Fruit fly (Drosophila melanogaster) whole organism, embryonic: Measurements from ENCODE around the gene CG4066.

Experiments
- Adf1 ChIP-seq: fragments of 200-800 bp; sonication (Bioruptor generic); IDR thresholded peaks from 2 replicates; pipeline ENCODE4 v1.3.6; 2022; ENCODE audit warnings: missing biosample characterization, missing genetic modification characterization
- Atf-2 ChIP-seq: fragments of 200-800 bp; sonication (Bioruptor generic); optimal IDR thresholded peaks from 2 replicates; lab custom pipeline; 2016; ENCODE audit warnings: missing biosample characterization, missing genetic modification characterization
- Awh ChIP-seq: fragments of 200-800 bp; sonication (Bioruptor generic); IDR thresholded peaks from 2 replicates; pipeline ENCODE4, ENCODE4 v1.3.6; 2022; ENCODE audit warnings: missing biosample characterization, missing genetic modification characterization
- BtbVII ChIP-seq: fragments of 200-800 bp; sonication (Bioruptor generic); optimal IDR thresholded peaks from 3 replicates; lab custom pipeline; 2017; ENCODE audit warnings: missing biosample characterization, mild to moderate bottlenecking, missing genetic modification characterization
- C15 ChIP-seq: fragments of 200-800 bp; sonication (Bioruptor generic); IDR thresholded peaks from 3 replicates; pipeline ENCODE4 v1.3.6; 2022; ENCODE audit warnings: missing biosample characterization, missing genetic modification characterization
- CG10321 ChIP-seq: fragments of 200-800 bp; sonication (Bioruptor generic); IDR thresholded peaks from 2 replicates; pipeline ENCODE4 v1.3.6; 2022; ENCODE audit warnings: missing biosample characterization, missing genetic modification characterization
- CG12071 ChIP-seq: fragments of 200-800 bp; sonication (Bioruptor generic); optimal IDR thresholded peaks from 3 replicates; lab custom pipeline; 2018; ENCODE audit warnings: missing biosample characterization, mild to moderate bottlenecking, missing genetic modification characterization
- CG12219 ChIP-seq: fragments of 200-800 bp; sonication (Bioruptor generic); optimal IDR thresholded peaks from 3 replicates; lab custom pipeline; 2018; ENCODE audit warnings: missing biosample characterization, mild to moderate bottlenecking, missing genetic modification characterization
- CG12236 ChIP-seq: fragments of 200-800 bp; sonication (Bioruptor generic); optimal IDR thresholded peaks from 2 replicates; lab custom pipeline; 2016; ENCODE audit warnings: missing biosample characterization, missing genetic modification characterization
- CG16815 ChIP-seq: fragments of 200-800 bp; sonication (Bioruptor generic); optimal IDR thresholded peaks from 3 replicates; lab custom pipeline; 2017; ENCODE audit warnings: missing biosample characterization, mild to moderate bottlenecking, missing genetic modification characterization
- CG16863 ChIP-seq: fragments of 200-800 bp; sonication (Bioruptor generic); optimal IDR thresholded peaks from 3 replicates; lab custom pipeline; 2016; ENCODE audit warnings: missing biosample characterization, missing genetic modification characterization
- CG17328 ChIP-seq: fragments of 200-800 bp; sonication (Bioruptor generic); IDR thresholded peaks from 2 replicates; pipeline ENCODE4 v1.3.6; 2022; ENCODE audit warnings: missing biosample characterization, missing genetic modification characterization
- CG1792 ChIP-seq: fragments of 200-800 bp; sonication (Bioruptor generic); optimal IDR thresholded peaks from 2 replicates; lab custom pipeline; 2016; ENCODE audit warnings: missing biosample characterization, missing genetic modification characterization
- CG1832 ChIP-seq: fragments of 200-800 bp; sonication (Bioruptor generic); optimal IDR thresholded peaks from 2 replicates; lab custom pipeline; 2017; ENCODE audit warnings: missing biosample characterization, mild to moderate bottlenecking, missing genetic modification characterization, inconsistent platforms
- CG2199 ChIP-seq: fragments of 200-800 bp; sonication (Bioruptor generic); IDR thresholded peaks from 3 replicates; pipeline ENCODE4 v1.3.6; 2022; ENCODE audit warnings: missing biosample characterization, missing genetic modification characterization
- CG30431 ChIP-seq: fragments of 200-800 bp; sonication (Bioruptor generic); optimal IDR thresholded peaks from 2 replicates; lab custom pipeline; 2017; ENCODE audit warnings: missing biosample characterization, missing genetic modification characterization
- CG32532 ChIP-seq: fragments of 200-800 bp; sonication (Bioruptor generic); IDR thresholded peaks from 2 replicates; pipeline ENCODE4 v1.3.6; 2022; ENCODE audit warnings: missing biosample characterization, missing genetic modification characterization
- CG32767 ChIP-seq: fragments of 200-800 bp; sonication (Bioruptor generic); IDR thresholded peaks from 2 replicates; pipeline ENCODE4 v1.3.6; 2022; ENCODE audit warnings: missing biosample characterization, missing genetic modification characterization
- CG3407 ChIP-seq: fragments of 200-800 bp; sonication (Bioruptor generic); optimal IDR thresholded peaks from 2 replicates; lab custom pipeline; 2018; ENCODE audit warnings: missing biosample characterization, mild to moderate bottlenecking, missing genetic modification characterization
- CG34376 ChIP-seq: fragments of 200-800 bp; sonication (Bioruptor generic); optimal IDR thresholded peaks from 2 replicates; lab custom pipeline; 2018; ENCODE audit warnings: missing biosample characterization, mild to moderate bottlenecking, missing genetic modification characterization
- CG43689 ChIP-seq: fragments of 200-800 bp; sonication (Bioruptor generic); IDR thresholded peaks from 2 replicates; pipeline ENCODE4 v1.3.6; 2022; ENCODE audit warnings: missing biosample characterization, missing genetic modification characterization
- CG4707 ChIP-seq: fragments of 200-800 bp; sonication (Bioruptor generic); optimal IDR thresholded peaks from 2 replicates; lab custom pipeline; 2018; ENCODE audit warnings: missing biosample characterization, mild to moderate bottlenecking, missing genetic modification characterization, moderate library complexity
- CG4854 ChIP-seq: fragments of 200-800 bp; sonication (Bioruptor generic); optimal IDR thresholded peaks from 2 replicates; lab custom pipeline; 2016; ENCODE audit warnings: missing biosample characterization, missing genetic modification characterization, inconsistent platforms
- CG5180 ChIP-seq: fragments of 200-800 bp; sonication (Bioruptor generic); optimal IDR thresholded peaks from 3 replicates; lab custom pipeline; 2017; ENCODE audit warnings: missing biosample characterization, missing genetic modification characterization, mild to moderate bottlenecking, moderate library complexity, missing genetic modification reagents
- CG7928 ChIP-seq: fragments of 200-800 bp; sonication (Bioruptor generic); optimal IDR thresholded peaks from 2 replicates; lab custom pipeline; 2017; ENCODE audit warnings: missing biosample characterization, mild to moderate bottlenecking, missing genetic modification characterization
- CG8281 ChIP-seq: fragments of 200-800 bp; sonication (Bioruptor generic); optimal IDR thresholded peaks from 2 replicates; lab custom pipeline; 2018; ENCODE audit warnings: missing biosample characterization, mild to moderate bottlenecking, missing genetic modification characterization, moderate library complexity
- CG9215 ChIP-seq: fragments of 200-800 bp; sonication (Bioruptor generic); IDR thresholded peaks from 2 replicates; pipeline ENCODE4 v1.3.6; 2022; ENCODE audit warnings: missing biosample characterization, missing genetic modification characterization
- Deaf1 ChIP-seq: fragments of 200-800 bp; optimal IDR thresholded peaks from 3 replicates; lab custom pipeline; 2019; ENCODE audit warnings: missing biosample characterization, mild to moderate bottlenecking, missing genetic modification characterization, moderate library complexity
- Gsc ChIP-seq: fragments of 200-800 bp; sonication (Bioruptor generic); IDR thresholded peaks from 2 replicates; pipeline ENCODE4 v1.3.6; 2022; ENCODE audit warnings: missing biosample characterization, missing genetic modification characterization
- Mes4 ChIP-seq: fragments of 200-800 bp; sonication (Bioruptor generic); optimal IDR thresholded peaks from 2 replicates; lab custom pipeline; 2016; ENCODE audit warnings: missing biosample characterization, missing genetic modification characterization
- Nf-YB ChIP-seq: fragments of 200-800 bp; sonication (Bioruptor generic); optimal IDR thresholded peaks from 3 replicates; lab custom pipeline; 2019; ENCODE audit warnings: missing biosample characterization, mild to moderate bottlenecking, missing genetic modification characterization, moderate library complexity
- Nf-YC ChIP-seq: fragments of 200-800 bp; optimal IDR thresholded peaks from 3 replicates; lab custom pipeline; 2019; ENCODE audit warnings: missing biosample characterization, mild to moderate bottlenecking, missing genetic modification characterization, moderate library complexity
- Side ChIP-seq: fragments of 200-800 bp; sonication (Bioruptor generic); optimal IDR thresholded peaks from 2 replicates; lab custom pipeline; 2016; ENCODE audit warnings: missing biosample characterization, missing genetic modification characterization
- Sin3A ChIP-seq: fragments of >200 bp; optimal IDR thresholded peaks from 2 replicates; lab custom pipeline; 2018
- Stat92E ChIP-seq, 3 experiments: fragments of >200 bp in 2 of 3; fragments of 200-800 bp in 1 of 3; sonication (Bioruptor generic) in 1 of 3; optimal IDR thresholded peaks; 2 replicates each; lab custom pipeline; 2017 to 2019; ENCODE audit warnings: missing biosample characterization in 3 of 3, missing genetic modification characterization in 3 of 3, mild to moderate bottlenecking in 1 of 3, moderate library complexity in 1 of 3
- TFAM ChIP-seq: fragments of 200-800 bp; sonication (Bioruptor generic); optimal IDR thresholded peaks from 2 replicates; lab custom pipeline; 2017; ENCODE audit warnings: missing biosample characterization, missing genetic modification characterization, inconsistent platforms
- Taf1 ChIP-seq: fragments of 200-800 bp; sonication (Bioruptor generic); IDR thresholded peaks from 2 replicates; pipeline ENCODE4 v1.3.6; 2022; ENCODE audit warnings: missing biosample characterization, missing genetic modification characterization
- Trl ChIP-seq, 3 experiments: fragments of >200 bp in 2 of 3; fragments of 200-800 bp in 1 of 3; sonication (Bioruptor generic) in 1 of 3; optimal IDR thresholded peaks; 2 replicates in 1 of 3; 3 replicates in 2 of 3; lab custom pipeline; 2016 to 2017; ENCODE audit warnings: missing biosample characterization in 1 of 3, missing genetic modification characterization in 1 of 3
- bcd ChIP-seq: fragments of 200-800 bp; sonication (Bioruptor generic); optimal IDR thresholded peaks from 2 replicates; lab custom pipeline; 2017; ENCODE audit warnings: missing biosample characterization, mild to moderate bottlenecking, missing genetic modification characterization
- croc ChIP-seq: fragments of 200-800 bp; sonication (Bioruptor generic); conservative IDR thresholded peaks from 3 replicates; pipeline ENCODE4 v1.3.6; 2022; ENCODE audit warnings: missing biosample characterization, missing genetic modification characterization
- crol ChIP-seq: fragments of 200-800 bp; sonication (Bioruptor generic); IDR thresholded peaks from 2 replicates; pipeline ENCODE4 v1.3.6; 2022; ENCODE audit warnings: missing biosample characterization, missing genetic modification characterization
- ewg ChIP-seq: fragments of 200-800 bp; sonication (Bioruptor generic); optimal IDR thresholded peaks from 3 replicates; lab custom pipeline; 2017; ENCODE audit warnings: mild to moderate bottlenecking, missing biosample characterization, missing genetic modification reagents, missing genetic modification characterization
- exex ChIP-seq: fragments of 200-800 bp; sonication (Bioruptor generic); optimal IDR thresholded peaks from 4 replicates; lab custom pipeline; 2018; ENCODE audit warnings: missing biosample characterization, mild to moderate bottlenecking, missing genetic modification characterization, moderate library complexity
- fu2 ChIP-seq: fragments of 200-800 bp; sonication (Bioruptor generic); optimal IDR thresholded peaks from 2 replicates; lab custom pipeline; 2016; ENCODE audit warnings: missing biosample characterization, missing genetic modification characterization
- h ChIP-seq: fragments of >200 bp; optimal IDR thresholded peaks from 2 replicates; lab custom pipeline; 2017
- knrl ChIP-seq: fragments of 200-800 bp; sonication (Bioruptor generic); IDR thresholded peaks from 3 replicates; pipeline ENCODE4 v1.3.6; 2022; ENCODE audit warnings: missing biosample characterization, missing genetic modification characterization; ENCODE audit not compliant: partially characterized antibody
- pum ChIP-seq: fragments of 200-800 bp; sonication (Bioruptor generic); optimal IDR thresholded peaks from 2 replicates; lab custom pipeline; 2016; ENCODE audit warnings: missing biosample characterization, missing genetic modification characterization
- rib ChIP-seq: fragments of 200-800 bp; sonication (Bioruptor generic); IDR thresholded peaks from 2 replicates; pipeline ENCODE4 v1.3.6; 2022; ENCODE audit warnings: missing biosample characterization, missing genetic modification characterization
- salm ChIP-seq: fragments of 200-800 bp; sonication (Bioruptor generic); optimal IDR thresholded peaks from 2 replicates; lab custom pipeline; 2018; ENCODE audit warnings: missing biosample characterization, mild to moderate bottlenecking, missing genetic modification characterization
- sens ChIP-seq: fragments of 200-800 bp; sonication (Bioruptor generic); peaks from one replicate; lab custom pipeline; 2016; ENCODE audit warnings: missing biosample characterization, missing genetic modification characterization
- shn ChIP-seq: fragments of 200-800 bp; sonication (Bioruptor generic); optimal IDR thresholded peaks from 3 replicates; lab custom pipeline; 2016; ENCODE audit warnings: missing biosample characterization, missing genetic modification characterization
- tin ChIP-seq: fragments of 200-800 bp; sonication (Bioruptor generic); optimal IDR thresholded peaks from 3 replicates; lab custom pipeline; 2016; ENCODE audit warnings: missing biosample characterization, missing genetic modification characterization

Gene CG4066

dm6 chr3R:12347659-12348058, 36.5 kb downstream of the CG4066 start:
- TF ChIP-seq CG32767 (GFP tag; lab: Robert Waterston, UW) = peak; percentile 29; the same call in 1 of the 2 replicates
- TF ChIP-seq sens (GFP tag; lab: Kevin White, UChicago) = peak; percentile 27
- TF ChIP-seq CG10321 (GFP tag; lab: Robert Waterston, UW) = peak; percentile 73
- peak; percentile 78 for TF ChIP-seq Nf-YB (GFP tag; lab: Kevin White, UChicago)
- peak; percentile 91 for TF ChIP-seq Nf-YC
- TF ChIP-seq CG12071 = peak; percentile 20
- TF ChIP-seq Deaf1 = peak; percentile 84
- peak; percentile 74 for TF ChIP-seq ewg (GFP tag; lab: Kevin White, UChicago)
- no peak for TF ChIP-seq Mes4 (GFP tag; lab: Kevin White, UChicago)
- TF ChIP-seq Gsc (GFP tag; lab: Robert Waterston, UW) = no peak
- TF ChIP-seq CG4707 = no peak
- 0 out of 2 replicates have a peak, but pooled peaks have one; percentile 8 for TF ChIP-seq Adf1 (GFP tag; lab: Robert Waterston, UW)
- TF ChIP-seq CG1832 (GFP tag; lab: Kevin White, UChicago) = peak; percentile 37
- TF ChIP-seq CG32532 (GFP tag; lab: Robert Waterston, UW) = 0 out of 2 replicates have a peak, but pooled peaks have one; percentile 9

dm6 chr3R:12350497-12350896, 39.3 kb downstream of the CG4066 start, which contains the start of gene CG10038:
Gene CG10038, minus strand, starts transcription at chr3R:12350644.
- TF ChIP-seq shn = no peak
- TF ChIP-seq croc (GFP tag; lab: Robert Waterston, UW) = no peak
- TF ChIP-seq CG8281 = no peak
- TF ChIP-seq CG2199 (GFP tag; lab: Robert Waterston, UW) = no peak
- no peak for TF ChIP-seq CG1792
- no peak for TF ChIP-seq TFAM (GFP tag; lab: Kevin White, UChicago)
- no peak for TF ChIP-seq fu2
- no peak for TF ChIP-seq CG30431 (GFP tag; lab: Kevin White, UChicago)
- TF ChIP-seq Side = peak; percentile 15
- TF ChIP-seq BtbVII (GFP tag; lab: Kevin White, UChicago) = no peak
- TF ChIP-seq pum (GFP tag; lab: Kevin White, UChicago) = no peak
- no peak for TF ChIP-seq Atf-2
- no peak for TF ChIP-seq CG12236 (GFP tag; lab: Kevin White, UChicago)
- peak; percentile 41 for TF ChIP-seq bcd (GFP tag; lab: Kevin White, UChicago)
- no peak for TF ChIP-seq CG4854 (GFP tag; lab: Kevin White, UChicago)
- TF ChIP-seq CG43689 (GFP tag; lab: Robert Waterston, UW) = no peak
- peak; percentile 96 for TF ChIP-seq knrl (GFP tag; lab: Robert Waterston, UW)
- no peak; the same call in 1 of the 2 replicates for TF ChIP-seq CG17328 (GFP tag; lab: Robert Waterston, UW)
- TF ChIP-seq salm (tag; lab: Kevin White, UChicago) = no peak
- no peak for TF ChIP-seq CG16863 (GFP tag; lab: Kevin White, UChicago)
- no peak for TF ChIP-seq CG16815 (GFP tag; lab: Kevin White, UChicago)
- no peak for TF ChIP-seq CG12219 (GFP tag; lab: Kevin White, UChicago)
- no peak for TF ChIP-seq CG3407 (GFP tag; lab: Kevin White, UChicago)
- no peak for TF ChIP-seq Stat92E (GFP tag; optimal IDR thresholded peaks at IDR 0.05; lab: Kevin White, UChicago)
- TF ChIP-seq Trl (optimal IDR thresholded peaks at IDR 0.05; lab: Kevin White, UChicago) = no peak
- peak; percentile 0 for TF ChIP-seq Trl (GFP tag; optimal IDR thresholded peaks at IDR 0.05; lab: Kevin White, UChicago)
- TF ChIP-seq tin = peak; percentile 56
- TF ChIP-seq Taf1 (GFP tag; lab: Robert Waterston, UW) = no peak
- peak; percentile 30 for TF ChIP-seq Sin3A (lab: Kevin White, UChicago)
- no peak for TF ChIP-seq exex
- no peak for TF ChIP-seq rib (GFP tag; lab: Robert Waterston, UW)
- no peak for TF ChIP-seq Awh (GFP tag; lab: Robert Waterston, UW)
- TF ChIP-seq CG5180 = no peak
- no peak for TF ChIP-seq CG9215 (GFP tag; lab: Robert Waterston, UW)
- no peak for TF ChIP-seq h (lab: Kevin White, UChicago)
- TF ChIP-seq CG34376 (GFP tag; lab: Kevin White, UChicago) = no peak
- TF ChIP-seq crol = no peak
- TF ChIP-seq C15 (GFP tag; lab: Robert Waterston, UW) = no peak
- peak; percentile 47 for TF ChIP-seq CG7928 (GFP tag; lab: Kevin White, UChicago)
